Fruit fly (Drosophila melanogaster): ENCODE measurements around the gene PIG-U.

Gene PIG-U

dm6 chr2L:8478911-8479706 lies 35.8 kb upstream of the PIG-U start:
- TF ChIP-seq CG34406 (GFP tag; optimal IDR thresholded peaks at IDR 0.05), result peak; percentile 54
- TF ChIP-seq Gug (GFP tag; IDR thresholded peaks at IDR 0.05), result no peak
- peak; percentile 73 for TF ChIP-seq net (GFP tag; optimal IDR thresholded peaks at IDR 0.05)
- TF ChIP-seq Ets21C (GFP tag; optimal IDR thresholded peaks at IDR 0.05), result no peak
- TF ChIP-seq Eip78C (GFP tag), result peak; percentile 78
- TF ChIP-seq CG6854 (GFP tag; optimal IDR thresholded peaks at IDR 0.05), result peak; percentile 93
- peak; percentile 89 for TF ChIP-seq eg (GFP tag; IDR thresholded peaks at IDR 0.05)
- peak; percentile 96 for TF ChIP-seq spab (GFP tag; optimal IDR thresholded peaks at IDR 0.05)
- peak; percentile 23 for TF ChIP-seq CG10631 (GFP tag; optimal IDR thresholded peaks at IDR 0.05)
- peak; percentile 22 for TF ChIP-seq Eip93F (GFP tag; optimal IDR thresholded peaks at IDR 0.05)
- peak; percentile 82 for TF ChIP-seq Lpt (GFP tag; optimal IDR thresholded peaks at IDR 0.05)
- peak; percentile 79 for TF ChIP-seq Ets96B (tag; optimal IDR thresholded peaks at IDR 0.05)
- TF ChIP-seq Sox15 (GFP tag; optimal IDR thresholded peaks at IDR 0.05), result no peak
- peak; percentile 71 for TF ChIP-seq CG3919 (GFP tag; optimal IDR thresholded peaks at IDR 0.05)
- peak; percentile 86 for TF ChIP-seq CG10669 (GFP tag; optimal IDR thresholded peaks at IDR 0.05)
- peak; percentile 77 for TF ChIP-seq CG3032 (tag; optimal IDR thresholded peaks at IDR 0.05)
- peak; percentile 74 for TF ChIP-seq Eip75B (GFP tag; optimal IDR thresholded peaks at IDR 0.05)
- peak; percentile 25 for TF ChIP-seq fkh (GFP tag; optimal IDR thresholded peaks at IDR 0.05)
- TF ChIP-seq CG7368 (GFP tag; optimal IDR thresholded peaks at IDR 0.05), result peak; percentile 44
- no peak for TF ChIP-seq CG11294 (GFP tag; IDR thresholded peaks at IDR 0.05)
- TF ChIP-seq ss (GFP tag; optimal IDR thresholded peaks at IDR 0.05), result peak; percentile 99
- peak; percentile 48 for TF ChIP-seq dac (GFP tag; optimal IDR thresholded peaks at IDR 0.05)
- TF ChIP-seq lz (GFP tag; optimal IDR thresholded peaks at IDR 0.05), result no peak
- TF ChIP-seq Blimp-1 (GFP tag; optimal IDR thresholded peaks at IDR 0.05), result peak; percentile 48
- peak; percentile 88 for TF ChIP-seq CG1621 (tag; optimal IDR thresholded peaks at IDR 0.05)
- no peak for TF ChIP-seq Hr39 (GFP tag; optimal IDR thresholded peaks at IDR 0.05)
- peak; percentile 9 for TF ChIP-seq Smox (GFP tag; optimal IDR thresholded peaks at IDR 0.05)
- TF ChIP-seq topi (GFP tag; optimal IDR thresholded peaks at IDR 0.05), result peak; percentile 52
- peak; percentile 65 for TF ChIP-seq dsx (GFP tag; optimal IDR thresholded peaks at IDR 0.05; ENCODE audit: poor library complexity, severe bottlenecking)
- no peak for TF ChIP-seq Hr38 (GFP tag; optimal IDR thresholded peaks at IDR 0.05)
- peak; percentile 72 for TF ChIP-seq Sox102F (GFP tag; optimal IDR thresholded peaks at IDR 0.05)
- TF ChIP-seq CG4318 (GFP tag; optimal IDR thresholded peaks at IDR 0.05), result no peak
- TF ChIP-seq CG6792 (GFP tag; optimal IDR thresholded peaks at IDR 0.05), result peak; percentile 59
- TF ChIP-seq vri (GFP tag; optimal IDR thresholded peaks at IDR 0.05), result peak; percentile 69
- peak; percentile 38 for TF ChIP-seq fd85E (GFP tag; optimal IDR thresholded peaks at IDR 0.05)
- TF ChIP-seq OdsH (GFP tag; optimal IDR thresholded peaks at IDR 0.05), result peak; percentile 38
- TF ChIP-seq CG8319 (GFP tag; optimal IDR thresholded peaks at IDR 0.05), result peak; percentile 36
- TF ChIP-seq CG11902 (GFP tag; optimal IDR thresholded peaks at IDR 0.05), result no peak
- TF ChIP-seq CG9139 (GFP tag; optimal IDR thresholded peaks at IDR 0.05), result peak; percentile 98
- peak; percentile 40 for TF ChIP-seq CG8632 (GFP tag; optimal IDR thresholded peaks at IDR 0.05)
- TF ChIP-seq CG8119 (GFP tag; IDR thresholded peaks at IDR 0.05), result peak; percentile 88
- peak; percentile 98 for TF ChIP-seq CG6808 (GFP tag; optimal IDR thresholded peaks at IDR 0.05)
- TF ChIP-seq CG6276 (GFP tag; optimal IDR thresholded peaks at IDR 0.05), result peak; percentile 87
- TF ChIP-seq pdm3 (GFP tag; optimal IDR thresholded peaks at IDR 0.05), result peak; percentile 35
- no peak for TF ChIP-seq acj6 (GFP tag; optimal IDR thresholded peaks at IDR 0.05)
- peak; percentile 73 to 79 for TF ChIP-seq salr (GFP tag; optimal IDR thresholded peaks at IDR 0.05)
- peak; percentile 39 for TF ChIP-seq svp (GFP tag)
- TF ChIP-seq CG6163 (GFP tag; IDR thresholded peaks at IDR 0.05), result peak; percentile 93
- TF ChIP-seq CG11762 (GFP tag; optimal IDR thresholded peaks at IDR 0.05; ENCODE audit: insufficient read depth), result no peak
- TF ChIP-seq fd59A (GFP tag; optimal IDR thresholded peaks at IDR 0.05), result peak; percentile 70

All from whole organism, prepupa.